Fruit fly (Drosophila melanogaster): ENCODE data around the gene Kots.

The Kots gene

dm6 chr3R:13936309-13936708, 27.7 kb downstream of the Kots start:
- TF ChIP-seq Hr51 (GFP tag; optimal IDR thresholded peaks at IDR 0.05), result no peak
- no peak for TF ChIP-seq inv (GFP tag; IDR thresholded peaks at IDR 0.05; ENCODE audit: partially characterized antibody)
- TF ChIP-seq p53 (GFP tag; optimal IDR thresholded peaks at IDR 0.05), result no peak
- TF ChIP-seq tll (GFP tag; optimal IDR thresholded peaks at IDR 0.05), result peak in 1 of 2 experiments; percentile 97
- TF ChIP-seq D (optimal IDR thresholded peaks at IDR 0.05), result peak; percentile 74
- TF ChIP-seq D (GFP tag; optimal IDR thresholded peaks at IDR 0.05), result no peak
- TF ChIP-seq eve (GFP tag; optimal IDR thresholded peaks at IDR 0.05), result no peak
- TF ChIP-seq ems (GFP tag; optimal IDR thresholded peaks at IDR 0.05), result no peak
- TF ChIP-seq twi (tag; optimal IDR thresholded peaks at IDR 0.05), result peak; percentile 54
- TF ChIP-seq CG17328 (GFP tag; IDR thresholded peaks at IDR 0.05), result no peak
- peak; percentile 24 for TF ChIP-seq cad (GFP tag; optimal IDR thresholded peaks at IDR 0.05)
- no peak for TF ChIP-seq da (GFP tag; optimal IDR thresholded peaks at IDR 0.05)

dm6 chr3R:13934618-13935017, 29.4 kb downstream of the Kots start:
- TF ChIP-seq sna (GFP tag; IDR thresholded peaks at IDR 0.05; ENCODE audit: partially characterized antibody) (no peak), ttk (GFP tag; IDR thresholded peaks at IDR 0.05) (no peak), ind (GFP tag; optimal IDR thresholded peaks at IDR 0.05) (no peak), caup (GFP tag; optimal IDR thresholded peaks at IDR 0.05; ENCODE audit: severe bottlenecking) (no peak), odd (GFP tag; optimal IDR thresholded peaks at IDR 0.05) (no peak), pros (GFP tag; optimal IDR thresholded peaks at IDR 0.05) (no peak), nau (GFP tag; optimal IDR thresholded peaks at IDR 0.05) (no peak), dan (GFP tag; IDR thresholded peaks at IDR 0.05) (no peak), Ets65A (GFP tag) (no peak)

- TF ChIP-seq cg (GFP tag; optimal IDR thresholded peaks at IDR 0.05) (no peak), jigr1 (GFP tag; IDR thresholded peaks at IDR 0.05) (no peak), jumu (GFP tag; optimal IDR thresholded peaks at IDR 0.05) (no peak), ato (GFP tag; IDR thresholded peaks at IDR 0.05; ENCODE audit: partially characterized antibody) (no peak), Dll (GFP tag; IDR thresholded peaks at IDR 0.05; ENCODE audit: partially characterized antibody) (no peak), crol (GFP tag; IDR thresholded peaks at IDR 0.05) (peak; percentile 70), CG10267 (tag; optimal IDR thresholded peaks at IDR 0.05) (no peak), CG1233 (GFP tag; optimal IDR thresholded peaks at IDR 0.05) (no peak), gcm (GFP tag; optimal IDR thresholded peaks at IDR 0.05) (peak; percentile 10), CHES-1-like (GFP tag; optimal IDR thresholded peaks at IDR 0.05) (no peak), jing (GFP tag; optimal IDR thresholded peaks at IDR 0.05) (no peak), sima (GFP tag; optimal IDR thresholded peaks at IDR 0.05) (no peak), lola (GFP tag; optimal IDR thresholded peaks at IDR 0.05) (no peak), ken (GFP tag; IDR thresholded peaks at IDR 0.05) (0 out of 3 replicates have a peak, but pooled peaks have one; percentile 13), HLHmδ (GFP tag; optimal IDR thresholded peaks at IDR 0.05) (no peak), Gug (GFP tag; IDR thresholded peaks at IDR 0.05) (no peak)
Observed at dm6 chr3R:13933966-13934365, 30.0 kb downstream of the Kots start.

dm6 chr3R:13931813-13932212, 32.2 kb downstream of the Kots start:
- TF ChIP-seq CG10979 (tag; optimal IDR thresholded peaks at IDR 0.05), result no peak
- TF ChIP-seq dmrt11E (tag; optimal IDR thresholded peaks at IDR 0.05), result peak; percentile 2
- TF ChIP-seq sc (optimal IDR thresholded peaks at IDR 0.05), result no peak
- TF ChIP-seq sc (GFP tag; optimal IDR thresholded peaks at IDR 0.05), result no peak
- no peak for TF ChIP-seq Xrp1 (GFP tag; IDR thresholded peaks at IDR 0.05)
- no peak for TF ChIP-seq NC2β (GFP tag; optimal IDR thresholded peaks at IDR 0.05)
- no peak for TF ChIP-seq lola (GFP tag; optimal IDR thresholded peaks at IDR 0.05)
- no peak for TF ChIP-seq CG3065 (GFP tag; optimal IDR thresholded peaks at IDR 0.05)
